Worm (Caenorhabditis elegans) whole organism, late embryonic: ENCODE measurements around the gene Y14H12B.1.

Experiments
- C08G9.2 ChIP-seq: sonication (generic microtip); optimal IDR thresholded peaks from 2 replicates; lab custom pipeline; 2016; ENCODE audit warnings: mild to moderate bottlenecking, missing genetic modification characterization, moderate library complexity, missing compliant biosample characterization
- C38D4.7 ChIP-seq: fragments of 200-800 bp; sonication (Bioruptor generic); optimal IDR thresholded peaks from 2 replicates; lab custom pipeline; 2018; ENCODE audit warnings: mild to moderate bottlenecking, missing genetic modification characterization, moderate library complexity, missing compliant biosample characterization
- T23F11.4 ChIP-seq: fragments of 200-800 bp; sonication (Bioruptor generic); optimal IDR thresholded peaks from 2 replicates; lab custom pipeline; 2018; ENCODE audit warnings: mild to moderate bottlenecking, missing genetic modification characterization, missing compliant biosample characterization
- ahr-1 ChIP-seq: sonication (generic microtip); optimal IDR thresholded peaks from 2 replicates; lab custom pipeline; 2016; ENCODE audit warnings: missing genetic modification characterization, missing compliant biosample characterization
- ama-1 ChIP-seq: fragments of 150-350 bp; optimal IDR thresholded peaks from 2 replicates; lab custom pipeline; 2014
- ceh-18 ChIP-seq: sonication (generic microtip); optimal IDR thresholded peaks from 2 replicates; lab custom pipeline; 2016; ENCODE audit warnings: missing genetic modification characterization, missing compliant biosample characterization
- ceh-19 ChIP-seq: fragments of 200-800 bp; sonication (Bioruptor generic); optimal IDR thresholded peaks from 2 replicates; lab custom pipeline; 2018; ENCODE audit warnings: mild to moderate bottlenecking, missing genetic modification characterization, missing compliant biosample characterization
- ceh-2 ChIP-seq: sonication (generic microtip); optimal IDR thresholded peaks from 2 replicates; lab custom pipeline; 2016; ENCODE audit warnings: missing genotype, missing genetic modification characterization, missing compliant biosample characterization
- ceh-30 ChIP-seq: fragments of 150-350 bp; optimal IDR thresholded peaks from 2 replicates; lab custom pipeline; 2014; ENCODE audit warnings: missing biosample characterization, missing genetic modification characterization
- ceh-31 ChIP-seq: sonication (generic microtip); optimal IDR thresholded peaks from 2 replicates; lab custom pipeline; 2016; ENCODE audit warnings: missing genetic modification characterization, missing compliant biosample characterization
- ceh-48 ChIP-seq: sonication (generic microtip); optimal IDR thresholded peaks from 2 replicates; lab custom pipeline; 2016; ENCODE audit warnings: missing genetic modification characterization, inconsistent platforms, missing compliant biosample characterization
- ceh-9 ChIP-seq: sonication (generic microtip); optimal IDR thresholded peaks from 2 replicates; lab custom pipeline; 2016; ENCODE audit warnings: mild to moderate bottlenecking, missing genetic modification characterization, inconsistent platforms, missing compliant biosample characterization
- dmd-4 ChIP-seq: sonication (generic microtip); optimal IDR thresholded peaks from 2 replicates; lab custom pipeline; 2016; ENCODE audit warnings: borderline replicate concordance, missing genetic modification characterization, missing compliant biosample characterization
- elt-2 ChIP-seq: sonication (generic microtip); optimal IDR thresholded peaks from 2 replicates; lab custom pipeline; 2016; ENCODE audit warnings: missing genetic modification reagents, missing genetic modification characterization, missing compliant biosample characterization
- ets-4 ChIP-seq: sonication (generic microtip); optimal IDR thresholded peaks from 2 replicates; lab custom pipeline; 2016; ENCODE audit warnings: missing genetic modification characterization, missing compliant biosample characterization
- eyg-1 ChIP-seq: sonication (generic microtip); optimal IDR thresholded peaks from 2 replicates; lab custom pipeline; 2016; ENCODE audit warnings: missing genotype, missing genetic modification characterization, missing compliant biosample characterization
- gmeb-2 ChIP-seq: sonication (generic microtip); optimal IDR thresholded peaks from 2 replicates; lab custom pipeline; 2016; ENCODE audit warnings: missing genetic modification characterization, inconsistent platforms, missing compliant biosample characterization
- hlh-13 ChIP-seq: fragments of 200-800 bp; sonication (Bioruptor generic); optimal IDR thresholded peaks from 2 replicates; lab custom pipeline; 2018; ENCODE audit warnings: mild to moderate bottlenecking, missing genetic modification characterization, missing compliant biosample characterization
- hlh-6 ChIP-seq: sonication (generic microtip); optimal IDR thresholded peaks from 2 replicates; lab custom pipeline; 2016; ENCODE audit warnings: missing genotype, missing genetic modification characterization, missing compliant biosample characterization
- lim-6 ChIP-seq: sonication (generic microtip); optimal IDR thresholded peaks from 2 replicates; lab custom pipeline; 2016; ENCODE audit warnings: missing genetic modification characterization, missing compliant biosample characterization
- mec-3 ChIP-seq: sonication (generic microtip); optimal IDR thresholded peaks from 2 replicates; lab custom pipeline; 2016; ENCODE audit warnings: borderline replicate concordance, missing genetic modification characterization, missing compliant biosample characterization
- npax-4 ChIP-seq: sonication (generic microtip); optimal IDR thresholded peaks from 2 replicates; lab custom pipeline; 2016; ENCODE audit warnings: missing genetic modification characterization, missing compliant biosample characterization
- pag-3 ChIP-seq: sonication (generic microtip); optimal IDR thresholded peaks from 2 replicates; lab custom pipeline; 2016; ENCODE audit warnings: missing compliant biosample characterization, missing genetic modification characterization, borderline replicate concordance
- rnt-1 ChIP-seq: sonication (generic microtip); optimal IDR thresholded peaks from 2 replicates; lab custom pipeline; 2016; ENCODE audit warnings: missing genetic modification characterization, missing compliant biosample characterization
- sox-2 ChIP-seq: fragments of 200-800 bp; sonication (Bioruptor generic); IDR thresholded peaks from 2 replicates; pipeline ENCODE4 v1.3.6; 2022; ENCODE audit warnings: missing genetic modification reagents, missing genetic modification characterization, missing compliant biosample characterization
- sox-4 ChIP-seq: sonication (generic microtip); optimal IDR thresholded peaks from 2 replicates; lab custom pipeline; 2017; ENCODE audit warnings: mild to moderate bottlenecking, missing genetic modification characterization, inconsistent platforms, missing compliant biosample characterization
- tbx-7 ChIP-seq: sonication (generic microtip); optimal IDR thresholded peaks from 2 replicates; lab custom pipeline; 2016; ENCODE audit warnings: missing genotype, missing genetic modification characterization, missing compliant biosample characterization
- ttx-3 ChIP-seq: sonication (generic microtip); optimal IDR thresholded peaks from 2 replicates; lab custom pipeline; 2016; ENCODE audit warnings: missing genetic modification reagents, missing genetic modification characterization, missing compliant biosample characterization
- unc-3 ChIP-seq, 2 experiments: fragments of 200-800 bp in 1 of 2; sonication (Bioruptor generic) in 1 of 2; sonication (generic microtip) in 1 of 2; conservative IDR thresholded peaks in 1 of 2; optimal IDR thresholded peaks in 1 of 2; 2 replicates each; pipeline versions ENCODE4 v1.3.6 to Lab custom; 2016 to 2022; ENCODE audit warnings: missing compliant biosample characterization in 2 of 2, missing genetic modification characterization in 2 of 2, missing genetic modification reagents in 1 of 2
- unc-42 ChIP-seq: sonication (generic microtip); optimal IDR thresholded peaks from 2 replicates; lab custom pipeline; 2016; ENCODE audit warnings: missing genotype, missing genetic modification characterization, missing compliant biosample characterization
- unc-55 ChIP-seq: sonication (generic microtip); optimal IDR thresholded peaks from 2 replicates; lab custom pipeline; 2017; ENCODE audit warnings: missing biosample characterization, missing genetic modification reagents, missing genetic modification characterization

The Y14H12B.1 gene

ce11 chrII:3968808-3969207 lies 34.6 kb downstream of the Y14H12B.1 start:
- no peak for TF ChIP-seq unc-3 (GFP tag; conservative IDR thresholded peaks at IDR 0.05; lab: Robert Waterston, UW)
- TF ChIP-seq unc-3 (tag; optimal IDR thresholded peaks at IDR 0.05; lab: Kevin White, UChicago), result no peak
- TF ChIP-seq ceh-48 (tag; lab: Kevin White, UChicago), result no peak
- no peak for TF ChIP-seq npax-4 (tag; lab: Kevin White, UChicago)
- TF ChIP-seq ceh-30 (tag; lab: Kevin White, UChicago), result no peak
- no peak for TF ChIP-seq T23F11.4
- TF ChIP-seq mec-3 (tag; lab: Kevin White, UChicago), result no peak
- no peak for TF ChIP-seq elt-2
- no peak for TF ChIP-seq rnt-1
- no peak for TF ChIP-seq unc-42
- no peak for TF ChIP-seq hlh-13
- no peak for TF ChIP-seq ama-1 (lab: Kevin White, UChicago)
- TF ChIP-seq lim-6 (tag; lab: Kevin White, UChicago), result no peak
- no peak for TF ChIP-seq sox-2 (GFP tag; lab: Robert Waterston, UW)
- TF ChIP-seq ceh-2 (tag; lab: Kevin White, UChicago), result no peak
- TF ChIP-seq, all 69 proteins: peak for 0

DNA sequence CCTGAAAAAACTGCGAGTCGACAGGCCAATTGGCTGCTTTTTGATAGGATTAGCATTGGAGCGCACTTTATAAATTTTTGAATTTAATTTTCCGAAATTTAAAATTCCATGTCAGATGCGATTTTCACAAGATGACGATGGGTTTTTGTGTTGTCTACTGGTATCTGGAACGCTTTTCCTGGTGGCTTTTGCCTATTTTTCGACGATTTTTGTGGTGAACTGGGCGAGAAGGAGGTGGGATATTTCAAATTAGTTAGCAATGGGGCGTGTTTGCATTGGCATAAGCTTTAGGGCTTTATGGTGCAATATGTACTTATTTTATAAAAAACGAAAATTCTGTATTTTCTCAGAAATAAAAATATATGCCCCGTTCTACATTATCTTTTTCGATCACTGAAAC lies 37.9 kb downstream of the Y14H12B.1 start, which contains the start of gene K10G6.9:
Gene K10G6.9, plus strand, starts transcription at position 110 of the 400 bp plus-strand sequence.
- TF ChIP-seq pag-3 (tag; lab: Kevin White, UChicago) (no peak), unc-55 (GFP tag; lab: Kevin White, UChicago) (no peak), ceh-18 (tag; lab: Kevin White, UChicago) (no peak), ceh-19 (no peak), C08G9.2 (tag; lab: Kevin White, UChicago) (no peak), hlh-6 (tag; lab: Kevin White, UChicago) (no peak)

DNA sequence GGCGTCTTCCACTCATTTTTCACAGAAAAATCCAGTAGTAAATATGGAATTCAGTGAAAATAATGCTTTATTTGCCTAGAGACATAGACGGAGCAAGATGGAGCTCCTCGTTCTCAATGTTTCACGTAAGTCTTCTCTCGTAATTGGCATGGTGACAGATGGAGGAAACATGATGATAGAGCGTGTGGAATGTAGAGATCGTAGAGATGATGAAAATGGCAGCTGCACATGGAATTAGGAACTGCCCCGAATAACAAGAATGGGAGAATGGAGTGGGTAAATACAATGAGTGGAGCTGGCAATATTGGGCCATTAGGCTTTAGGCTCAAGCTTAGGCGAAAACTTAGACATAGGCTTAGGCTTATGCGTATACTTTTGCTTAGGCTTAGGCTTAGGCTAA lies 40.7 kb downstream of the Y14H12B.1 start, which contains the start of gene cank-26:
Gene cank-26, minus strand, starts transcription at position 113 of the 400 bp plus-strand sequence.
- TF ChIP-seq ceh-9 (tag; lab: Kevin White, UChicago) (no peak), gmeb-2 (tag; lab: Kevin White, UChicago) (no peak), ceh-31 (tag; lab: Kevin White, UChicago) (peak; percentile 52), C38D4.7 (GFP tag; lab: Kevin White, UChicago) (no peak), ceh-48 (tag; lab: Kevin White, UChicago) (no peak), unc-42 (peak; percentile 58)

- TF ChIP-seq ttx-3 (no peak), ama-1 (lab: Kevin White, UChicago) (no peak), unc-3 (GFP tag; conservative IDR thresholded peaks at IDR 0.05; lab: Robert Waterston, UW) (no peak), unc-3 (tag; optimal IDR thresholded peaks at IDR 0.05; lab: Kevin White, UChicago) (no peak), npax-4 (tag; lab: Kevin White, UChicago) (no peak), ceh-31 (tag; lab: Kevin White, UChicago) (no peak), ceh-2 (tag; lab: Kevin White, UChicago) (no peak), sox-2 (GFP tag; lab: Robert Waterston, UW) (no peak), ahr-1 (tag; lab: Kevin White, UChicago) (no peak), tbx-7 (tag; lab: Kevin White, UChicago) (no peak), sox-4 (tag; lab: Kevin White, UChicago) (no peak), dmd-4 (tag; lab: Kevin White, UChicago) (no peak), ets-4 (tag; lab: Kevin White, UChicago) (no peak), eyg-1 (tag; lab: Kevin White, UChicago) (no peak), lim-6 (tag; lab: Kevin White, UChicago) (no peak)
- TF ChIP-seq, all 69 proteins: peak for 0
Measured at ce11 chrII:3975942-3976341, 41.7 kb downstream of the Y14H12B.1 start, which contains the start of gene dos-2. Gene dos-2 (plus strand): TSS chrII:3976242.

- TF ChIP-seq T23F11.4, result no peak
- no peak for TF ChIP-seq lim-6 (tag; lab: Kevin White, UChicago)
- no peak for TF ChIP-seq tbx-7 (tag; lab: Kevin White, UChicago)
- TF ChIP-seq unc-3 (GFP tag; conservative IDR thresholded peaks at IDR 0.05; lab: Robert Waterston, UW), result no peak
- no peak for TF ChIP-seq unc-3 (tag; optimal IDR thresholded peaks at IDR 0.05; lab: Kevin White, UChicago)
- TF ChIP-seq, all 69 proteins: peak for 0
Measured at ce11 chrII:3978198-3978597, 44.0 kb downstream of the Y14H12B.1 start.
